Worm (Caenorhabditis elegans) whole organism, L4 larva: ENCODE results near the gene C33A12.19.

Source experiments
- F26F4.8 ChIP-seq: fragments of 200-800 bp; sonication (Bioruptor generic); conservative IDR thresholded peaks from 2 replicates; pipeline ENCODE4 v1.3.6; 2022; ENCODE audit warnings: missing genetic modification characterization, missing compliant biosample characterization
- T20F7.1 ChIP-seq: fragments of 200-800 bp; sonication (Bioruptor generic); optimal IDR thresholded peaks from 2 replicates; lab custom pipeline; 2018; ENCODE audit warnings: mild to moderate bottlenecking, missing genetic modification characterization, missing compliant biosample characterization
- aha-1 ChIP-seq: fragments of 150-350 bp; peaks from one replicate; lab custom pipeline; 2014; ENCODE audit warnings: missing biosample characterization, missing genetic modification characterization
- arid-1 ChIP-seq: fragments of 200-800 bp; sonication (Bioruptor generic); conservative IDR thresholded peaks from 2 replicates; pipeline ENCODE4 v1.3.6; 2022; ENCODE audit warnings: missing genetic modification reagents, missing genetic modification characterization, missing compliant biosample characterization
- ceh-32 ChIP-seq: sonication (generic microtip); optimal IDR thresholded peaks from 2 replicates; lab custom pipeline; 2016; ENCODE audit warnings: mild to moderate bottlenecking, missing genetic modification characterization, missing compliant biosample characterization; ENCODE audit not compliant: poor library complexity
- daf-12 ChIP-seq: fragments of 150-350 bp; optimal IDR thresholded peaks from 2 replicates; lab custom pipeline; 2014; ENCODE audit warnings: missing biosample characterization, missing genetic modification reagents, missing genetic modification characterization
- daf-16 ChIP-seq, 3 experiments: sonication (generic microtip); optimal IDR thresholded peaks; 2 replicates each; lab custom pipeline; 2016 to 2017; ENCODE audit warnings: missing genetic modification characterization in 3 of 3, missing genetic modification reagents in 3 of 3, mild to moderate bottlenecking in 2 of 3, missing compliant biosample characterization in 2 of 3, missing biosample characterization in 1 of 3, moderate library complexity in 1 of 3
- dmd-6 ChIP-seq: fragments of 200-800 bp; sonication (Bioruptor generic); IDR thresholded peaks from 2 replicates; pipeline ENCODE4 v1.3.6; 2022; ENCODE audit warnings: missing genetic modification reagents, missing genetic modification characterization, missing compliant biosample characterization
- dmd-8 ChIP-seq: fragments of 200-800 bp; sonication (Bioruptor generic); IDR thresholded peaks from 2 replicates; pipeline ENCODE4 v1.3.6; 2022; ENCODE audit warnings: missing genetic modification characterization, missing compliant biosample characterization
- dpl-1 ChIP-seq: fragments of 150-350 bp; optimal IDR thresholded peaks from 2 replicates; lab custom pipeline; 2014; ENCODE audit warnings: missing biosample characterization, missing genetic modification reagents, missing genetic modification characterization
- duxl-1 ChIP-seq: sonication (generic microtip); optimal IDR thresholded peaks from 2 replicates; lab custom pipeline; 2016; ENCODE audit warnings: mild to moderate bottlenecking, missing genetic modification characterization, moderate library complexity, missing compliant biosample characterization; ENCODE audit not compliant: poor library complexity
- dve-1 ChIP-seq: sonication (generic microtip); optimal IDR thresholded peaks from 2 replicates; lab custom pipeline; 2017; ENCODE audit warnings: antibody characterized with exemption, mild to moderate bottlenecking, missing genetic modification characterization, missing compliant biosample characterization; ENCODE audit not compliant: insufficient read depth
- egl-43 ChIP-seq: fragments of 200-800 bp; sonication (Bioruptor generic); IDR thresholded peaks from 2 replicates; pipeline ENCODE4 v1.3.6; 2022; ENCODE audit warnings: missing genetic modification reagents, missing genetic modification characterization, missing compliant biosample characterization
- hif-1 ChIP-seq, 2 experiments: sonication (generic microtip); optimal IDR thresholded peaks; 2 replicates each; lab custom pipeline; 2016 to 2017; ENCODE audit warnings: missing compliant biosample characterization in 2 of 2, missing genetic modification characterization in 2 of 2, missing genetic modification reagents in 2 of 2, missing genotype in 2 of 2, mild to moderate bottlenecking in 1 of 2
- hlh-30 ChIP-seq: sonication (generic microtip); optimal IDR thresholded peaks from 2 replicates; lab custom pipeline; 2017; ENCODE audit warnings: antibody characterized with exemption, mild to moderate bottlenecking, missing genetic modification characterization, missing compliant biosample characterization; ENCODE audit not compliant: insufficient read depth
- lim-7 ChIP-seq: fragments of 200-800 bp; sonication (Bioruptor generic); IDR thresholded peaks from 2 replicates; pipeline ENCODE4 v1.3.6; 2022; ENCODE audit warnings: missing genetic modification characterization, missing compliant biosample characterization
- lin-1 ChIP-seq: fragments of 200-800 bp; sonication (Bioruptor generic); IDR thresholded peaks from 2 replicates; pipeline ENCODE4 v1.3.6; 2022; ENCODE audit warnings: missing genetic modification reagents, missing genetic modification characterization, missing compliant biosample characterization
- lin-13 ChIP-seq: fragments of 150-350 bp; optimal IDR thresholded peaks from 2 replicates; lab custom pipeline; 2014; ENCODE audit warnings: missing biosample characterization, missing genetic modification reagents, missing genetic modification characterization
- lin-15B ChIP-seq: fragments of 150-350 bp; sonication (generic microtip); optimal IDR thresholded peaks from 3 replicates; lab custom pipeline; 2014; ENCODE audit warnings: missing biosample characterization, missing genetic modification characterization
- lir-3 ChIP-seq: sonication (generic microtip); optimal IDR thresholded peaks from 2 replicates; lab custom pipeline; 2016; ENCODE audit warnings: mild to moderate bottlenecking, missing genetic modification characterization, missing compliant biosample characterization
- madf-5 ChIP-seq, 2 experiments: fragments of 200-800 bp; sonication (Bioruptor generic); IDR thresholded peaks; 2 replicates each; pipeline ENCODE4 v1.3.6; 2022; ENCODE audit warnings: missing compliant biosample characterization in 2 of 2, missing genetic modification characterization in 2 of 2
- madf-9 ChIP-seq: fragments of 200-800 bp; sonication (Bioruptor generic); conservative IDR thresholded peaks from 2 replicates; pipeline ENCODE4 v1.3.6; 2022; ENCODE audit warnings: missing genetic modification reagents, missing genetic modification characterization, missing compliant biosample characterization
- mdt-29 ChIP-seq: fragments of 200-800 bp; sonication (Bioruptor generic); IDR thresholded peaks from 2 replicates; pipeline ENCODE4 v1.3.6; 2022; ENCODE audit warnings: missing genetic modification reagents, missing genetic modification characterization, missing compliant biosample characterization
- mxl-2 ChIP-seq: fragments of 200-800 bp; sonication (Bioruptor generic); conservative IDR thresholded peaks from 2 replicates; pipeline ENCODE4 v1.3.6; 2022; ENCODE audit warnings: missing genetic modification reagents, missing genetic modification characterization, missing compliant biosample characterization
- mxl-3 ChIP-seq: fragments of 200-800 bp; sonication (Bioruptor generic); optimal IDR thresholded peaks from 2 replicates; lab custom pipeline; 2018; ENCODE audit warnings: mild to moderate bottlenecking, missing genetic modification characterization, missing compliant biosample characterization
- nhr-10 ChIP-seq: fragments of 150-350 bp; optimal IDR thresholded peaks from 2 replicates; lab custom pipeline; 2014; ENCODE audit warnings: missing biosample characterization, missing genetic modification characterization
- nhr-111 ChIP-seq: fragments of 200-800 bp; sonication (Bioruptor generic); optimal IDR thresholded peaks from 2 replicates; lab custom pipeline; 2018; ENCODE audit warnings: mild to moderate bottlenecking, missing genetic modification characterization, missing compliant biosample characterization
- nhr-25 ChIP-seq: sonication (generic microtip); optimal IDR thresholded peaks from 2 replicates; lab custom pipeline; 2017; ENCODE audit warnings: missing genetic modification characterization, mild to moderate bottlenecking, missing compliant biosample characterization, antibody characterized with exemption, moderate library complexity, borderline replicate concordance; ENCODE audit not compliant: insufficient read depth
- nhr-28 ChIP-seq: fragments of 150-350 bp; optimal IDR thresholded peaks from 2 replicates; lab custom pipeline; 2014; ENCODE audit warnings: missing biosample characterization, missing genetic modification characterization
- nhr-48 ChIP-seq: sonication (generic microtip); optimal IDR thresholded peaks from 2 replicates; lab custom pipeline; 2016; ENCODE audit warnings: mild to moderate bottlenecking, missing genetic modification characterization, missing compliant biosample characterization
- nhr-77 ChIP-seq: fragments of 150-350 bp; optimal IDR thresholded peaks from 2 replicates; lab custom pipeline; 2014; ENCODE audit warnings: missing biosample characterization, missing genetic modification characterization
- pha-4 ChIP-seq, 2 experiments: fragments of 150-350 bp in 1 of 2; fragments of 200-800 bp in 1 of 2; sonication (Bioruptor generic) in 1 of 2; IDR thresholded peaks in 1 of 2; optimal IDR thresholded peaks in 1 of 2; 2 replicates each; pipeline versions ENCODE4 v1.3.6 to Lab custom; 2014 to 2022; ENCODE audit warnings: missing genetic modification characterization in 2 of 2, missing genetic modification reagents in 2 of 2, missing biosample characterization in 1 of 2, missing compliant biosample characterization in 1 of 2
- php-3 ChIP-seq: fragments of 200-800 bp; sonication (Bioruptor generic); IDR thresholded peaks from 2 replicates; pipeline ENCODE4 v1.3.6; 2022; ENCODE audit warnings: missing genetic modification reagents, missing genetic modification characterization, missing compliant biosample characterization
- pqm-1 ChIP-seq: sonication (generic microtip); optimal IDR thresholded peaks from 2 replicates; lab custom pipeline; 2017; ENCODE audit warnings: missing biosample characterization, missing genetic modification characterization
- sdz-12 ChIP-seq: fragments of 200-800 bp; sonication (Bioruptor generic); optimal IDR thresholded peaks from 2 replicates; lab custom pipeline; 2018; ENCODE audit warnings: mild to moderate bottlenecking, missing genetic modification characterization, missing compliant biosample characterization
- snpc-1.2 ChIP-seq: fragments of 200-800 bp; sonication (Bioruptor generic); IDR thresholded peaks from 2 replicates; pipeline ENCODE4 v1.3.6; 2022; ENCODE audit warnings: missing genetic modification reagents, missing genetic modification characterization, missing compliant biosample characterization
- spr-1 ChIP-seq: sonication (generic microtip); optimal IDR thresholded peaks from 2 replicates; lab custom pipeline; 2016; ENCODE audit warnings: mild to moderate bottlenecking, missing genetic modification characterization, missing compliant biosample characterization
- spr-3 ChIP-seq: fragments of 200-800 bp; sonication (Bioruptor generic); optimal IDR thresholded peaks from 2 replicates; lab custom pipeline; 2018; ENCODE audit warnings: mild to moderate bottlenecking, missing genetic modification characterization, missing compliant biosample characterization
- tra-1 ChIP-seq: fragments of 200-800 bp; sonication (Bioruptor generic); IDR thresholded peaks from 2 replicates; pipeline ENCODE4 v1.3.6; 2022; ENCODE audit warnings: missing genetic modification reagents, missing genetic modification characterization, missing compliant biosample characterization
- unc-130 ChIP-seq: sonication (generic microtip); optimal IDR thresholded peaks from 2 replicates; lab custom pipeline; 2016; ENCODE audit warnings: missing genetic modification reagents, missing genetic modification characterization, missing compliant biosample characterization
- unc-39 ChIP-seq: sonication (generic microtip); optimal IDR thresholded peaks from 2 replicates; lab custom pipeline; 2017; ENCODE audit warnings: missing biosample characterization, missing genetic modification characterization
- unc-62 ChIP-seq, 3 experiments: fragments of 150-350 bp in 1 of 3; sonication (generic microtip); optimal IDR thresholded peaks in 2 of 3; peaks in 1 of 3; 1 replicate in 1 of 3; 2 replicates in 2 of 3; lab custom pipeline; 2014 to 2017; ENCODE audit warnings: missing biosample characterization in 3 of 3, missing genetic modification characterization in 3 of 3, missing genetic modification reagents in 3 of 3, missing genotype in 1 of 3
- zfp-3 ChIP-seq: fragments of 200-800 bp; sonication (Bioruptor generic); conservative IDR thresholded peaks from 2 replicates; pipeline ENCODE4 v1.3.6; 2022; ENCODE audit warnings: missing genetic modification reagents, missing genetic modification characterization, missing compliant biosample characterization
- zip-11 ChIP-seq: fragments of 200-800 bp; sonication (Bioruptor generic); IDR thresholded peaks from 2 replicates; pipeline ENCODE4 v1.3.6; 2022; ENCODE audit warnings: missing genetic modification characterization, missing compliant biosample characterization
- ztf-7 ChIP-seq: fragments of 150-350 bp; optimal IDR thresholded peaks from 2 replicates; lab custom pipeline; 2014; ENCODE audit warnings: missing biosample characterization, missing genetic modification characterization

Gene C33A12.19

DNA sequence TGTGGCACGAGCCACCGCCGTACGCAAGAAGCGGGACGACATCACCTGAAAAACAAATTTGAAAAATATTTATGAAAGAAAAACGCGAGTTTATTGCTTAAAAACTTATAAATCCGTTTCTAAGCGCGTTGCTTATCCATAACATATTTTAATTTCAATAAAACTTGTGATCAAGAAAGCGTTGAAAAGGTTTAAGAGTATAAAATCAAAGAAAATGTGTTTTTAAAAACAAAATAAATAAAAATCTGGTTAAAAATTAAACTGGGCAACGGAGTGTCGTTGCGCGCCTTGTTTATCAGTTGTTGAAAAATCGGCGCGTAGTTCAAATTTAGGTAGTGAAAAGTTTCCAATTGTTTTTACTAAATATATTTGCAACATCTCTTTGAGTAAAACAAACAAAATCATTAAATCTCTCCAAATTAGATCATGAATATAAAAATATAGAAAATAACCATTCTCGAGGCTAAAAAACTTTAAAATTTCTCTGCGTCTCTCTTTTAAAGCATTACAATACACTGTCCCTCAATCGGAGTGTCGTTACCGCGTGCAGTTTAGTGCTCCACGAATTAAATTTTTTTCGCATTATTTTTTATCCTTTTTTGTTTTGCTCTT, 8.2 kb downstream of the C33A12.19 start, which contains the start of gene ndua-5 (continued):
- TF ChIP-seq lir-3 (tag; lab: Kevin White, UChicago) = no peak
- no peak for TF ChIP-seq egl-43 (GFP tag; lab: Robert Waterston, UW)
- no peak for TF ChIP-seq nhr-48
- TF ChIP-seq lin-15B (tag; lab: Kevin White, UChicago) = no peak
- no peak for TF ChIP-seq F26F4.8
- TF ChIP-seq duxl-1 = no peak
- no peak for TF ChIP-seq spr-1 (tag; lab: Kevin White, UChicago)
- no peak for TF ChIP-seq pha-4 (GFP tag; IDR thresholded peaks at IDR 0.05; lab: Robert Waterston, UW)
- no peak for TF ChIP-seq pha-4 (tag; optimal IDR thresholded peaks at IDR 0.05; lab: Kevin White, UChicago)
- TF ChIP-seq lim-7 (GFP tag; lab: Robert Waterston, UW) = no peak
- peak; percentile 88 for TF ChIP-seq dpl-1 (GFP tag; lab: Kevin White, UChicago)
- no peak for TF ChIP-seq ztf-7 (tag; lab: Kevin White, UChicago)
- no peak for TF ChIP-seq zip-11 (GFP tag; lab: Robert Waterston, UW)
- no peak for TF ChIP-seq nhr-10
- no peak for TF ChIP-seq ceh-32 (tag; lab: Kevin White, UChicago)
- TF ChIP-seq daf-12 (tag; lab: Kevin White, UChicago) = no peak
- no peak for TF ChIP-seq hif-1 (tag; optimal IDR thresholded peaks at IDR 0.05; lab: Kevin White, UChicago)
- no peak for TF ChIP-seq unc-39 (tag; lab: Kevin White, UChicago)
- peak; percentile 9 for TF ChIP-seq aha-1 (tag; lab: Kevin White, UChicago)
- no peak for TF ChIP-seq unc-130
- no peak for TF ChIP-seq zfp-3 (GFP tag; lab: Robert Waterston, UW)
- TF ChIP-seq dmd-8 = no peak
- TF ChIP-seq lin-1 (GFP tag; lab: Robert Waterston, UW) = no peak
- TF ChIP-seq sdz-12 (GFP tag; lab: Kevin White, UChicago) = no peak
- no peak for TF ChIP-seq nhr-111 (GFP tag; lab: Kevin White, UChicago)
- TF ChIP-seq nhr-25 = no peak
- TF ChIP-seq mxl-2 (GFP tag; lab: Robert Waterston, UW) = no peak
- TF ChIP-seq snpc-1.2 (GFP tag; lab: Robert Waterston, UW) = no peak
- no peak for TF ChIP-seq nhr-77 (tag; lab: Kevin White, UChicago)
- TF ChIP-seq tra-1 (GFP tag; lab: Robert Waterston, UW) = no peak
- no peak for TF ChIP-seq nhr-28
- TF ChIP-seq arid-1 (GFP tag; lab: Robert Waterston, UW) = no peak
- TF ChIP-seq unc-62 (GFP tag; optimal IDR thresholded peaks at IDR 0.05 in 1 of 2; lab: Kevin White, UChicago) = no peak
- TF ChIP-seq unc-62 (tag; optimal IDR thresholded peaks at IDR 0.05; lab: Kevin White, UChicago) = no peak
- no peak for TF ChIP-seq lin-13 (GFP tag; lab: Kevin White, UChicago)
- TF ChIP-seq madf-5 (GFP tag; IDR thresholded peaks at IDR 0.05; lab: Robert Waterston, UW) = no peak

DNA sequence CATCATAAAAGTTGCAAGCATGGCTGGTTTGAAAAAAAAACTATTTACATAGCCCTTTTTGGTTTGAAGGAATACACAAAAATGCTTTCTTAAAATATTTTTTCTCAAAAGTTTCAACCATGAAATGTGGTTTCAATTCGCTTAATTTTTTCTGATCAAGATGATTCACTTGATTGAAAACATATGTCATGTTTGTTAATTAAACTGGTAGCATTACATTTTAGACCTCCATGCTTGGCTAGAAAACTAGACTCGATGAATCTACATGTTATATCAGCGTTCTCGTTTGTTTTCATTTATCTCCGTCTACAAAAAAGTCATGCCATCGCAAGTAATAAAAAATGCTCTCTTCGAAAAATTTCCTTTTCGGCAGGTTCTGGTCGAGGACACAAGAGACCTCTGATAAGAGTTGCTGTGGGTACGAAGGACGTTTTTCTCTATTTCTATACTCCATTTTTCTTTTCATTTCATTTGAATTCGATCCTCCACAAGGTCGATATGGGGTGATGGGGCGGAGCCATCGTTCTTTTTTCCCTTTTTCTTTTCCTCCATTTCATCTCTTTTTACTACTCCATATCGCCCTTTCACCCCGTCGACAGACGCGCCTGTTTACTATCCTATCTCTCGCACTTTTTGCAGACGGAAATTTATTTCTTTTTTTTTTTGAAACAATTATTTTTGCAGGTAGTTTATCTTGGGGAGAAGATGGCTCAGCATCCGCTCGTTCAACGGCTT, 9.1 kb downstream of the C33A12.19 start, which contains the start of gene elo-1:
TSS of gene elo-1 (plus strand) at position 685 of the 735 bp plus-strand sequence.
- TF ChIP-seq dve-1 (tag; lab: Kevin White, UChicago) (peak; percentile 78), pqm-1 (tag; lab: Kevin White, UChicago) (peak; percentile 64), mxl-2 (GFP tag; lab: Robert Waterston, UW) (no peak), nhr-28 (peak; percentile 83), tra-1 (GFP tag; lab: Robert Waterston, UW) (peak; percentile 64; the same call in 1 of the 2 replicates), dpl-1 (GFP tag; lab: Kevin White, UChicago) (peak; percentile 26), T20F7.1 (GFP tag; lab: Kevin White, UChicago) (peak; percentile 72), mdt-29 (GFP tag; lab: Robert Waterston, UW) (peak; percentile 49; the same call in 1 of the 2 replicates), mxl-3 (GFP tag; lab: Kevin White, UChicago) (peak; percentile 24), nhr-77 (tag; lab: Kevin White, UChicago) (peak; percentile 53), nhr-48 (peak; percentile 63), hlh-30 (tag; lab: Kevin White, UChicago) (peak; percentile 31), nhr-25 (peak; percentile 11), spr-3 (GFP tag; lab: Kevin White, UChicago) (no peak), php-3 (peak; percentile 77; the same call in 1 of the 2 replicates), madf-9 (GFP tag; lab: Robert Waterston, UW) (0 out of 2 replicates have a peak, but pooled peaks have one; percentile 12), dmd-6 (GFP tag; lab: Robert Waterston, UW) (peak; percentile 82), daf-16 (GFP tag; optimal IDR thresholded peaks at IDR 0.05; lab: Kevin White, UChicago) (peak in 1 of 2 experiments; percentile 22), daf-16 (tag; optimal IDR thresholded peaks at IDR 0.05; lab: Kevin White, UChicago) (peak; percentile 63)
